Worm (Caenorhabditis elegans) whole organism, L2 larva: ENCODE results near the gene nas-25.

Experiments
- C34F6.9 ChIP-seq: fragments of 150-350 bp; optimal IDR thresholded peaks from 2 replicates; lab custom pipeline; 2014; ENCODE audit warnings: missing biosample characterization, missing genetic modification characterization
- fos-1 ChIP-seq: fragments of 150-350 bp; optimal IDR thresholded peaks from 2 replicates; lab custom pipeline; 2014; ENCODE audit warnings: missing biosample characterization, missing genetic modification characterization
- lin-13 ChIP-seq: fragments of 150-350 bp; optimal IDR thresholded peaks from 2 replicates; lab custom pipeline; 2014; ENCODE audit warnings: missing biosample characterization, missing genetic modification reagents, missing genetic modification characterization
- nhr-11 ChIP-seq: fragments of 150-350 bp; optimal IDR thresholded peaks from 2 replicates; lab custom pipeline; 2014; ENCODE audit warnings: missing biosample characterization, missing genetic modification characterization

ce11 chrII:8859596-8859995 lies 33.7 kb downstream of the nas-25 start, which contains the start of gene snb-6:
- TF ChIP-seq lin-13 (GFP tag; lab: Kevin White, UChicago) (no peak), nhr-11 (no peak), C34F6.9 (tag; lab: Kevin White, UChicago) (no peak), fos-1 (no peak)
